Worm (Caenorhabditis elegans) whole organism, L2 larva: Measurements from ENCODE around the gene R04B5.5.

ENCODE experiments used
- R02D3.7 ChIP-seq: fragments of 150-350 bp; optimal IDR thresholded peaks from 2 replicates; lab custom pipeline; 2014; ENCODE audit warnings: missing biosample characterization, missing genetic modification characterization
- crh-2 ChIP-seq: sonication (generic microtip); optimal IDR thresholded peaks from 2 replicates; lab custom pipeline; 2017; ENCODE audit warnings: missing biosample characterization, missing genetic modification characterization
- elt-3 ChIP-seq: sonication (generic microtip); optimal IDR thresholded peaks from 2 replicates; lab custom pipeline; 2017; ENCODE audit warnings: missing biosample characterization, missing genetic modification characterization
- fos-1 ChIP-seq: fragments of 150-350 bp; optimal IDR thresholded peaks from 2 replicates; lab custom pipeline; 2014; ENCODE audit warnings: missing biosample characterization, missing genetic modification characterization
- nhr-11 ChIP-seq: fragments of 150-350 bp; optimal IDR thresholded peaks from 2 replicates; lab custom pipeline; 2014; ENCODE audit warnings: missing biosample characterization, missing genetic modification characterization
- nhr-129 ChIP-seq: fragments of 150-350 bp; optimal IDR thresholded peaks from 2 replicates; lab custom pipeline; 2014; ENCODE audit warnings: missing biosample characterization, missing genetic modification characterization
- nhr-237 ChIP-seq: fragments of 150-350 bp; optimal IDR thresholded peaks from 2 replicates; lab custom pipeline; 2014; ENCODE audit warnings: missing biosample characterization, missing genetic modification characterization
- unc-62 ChIP-seq: fragments of 150-350 bp; optimal IDR thresholded peaks from 2 replicates; lab custom pipeline; 2014; ENCODE audit warnings: missing biosample characterization, missing genetic modification reagents, missing genetic modification characterization
- zag-1 ChIP-seq: fragments of 150-350 bp; optimal IDR thresholded peaks from 2 replicates; lab custom pipeline; 2014; ENCODE audit warnings: missing biosample characterization, missing genetic modification characterization

- TF ChIP-seq unc-62 (GFP tag; lab: Kevin White, UChicago) (no peak), zag-1 (tag; lab: Kevin White, UChicago) (no peak), elt-3 (tag; lab: Kevin White, UChicago) (no peak), nhr-237 (tag; lab: Kevin White, UChicago) (no peak), crh-2 (tag; lab: Kevin White, UChicago) (no peak), nhr-11 (tag; lab: Kevin White, UChicago) (no peak), nhr-129 (tag; lab: Kevin White, UChicago) (no peak), R02D3.7 (tag; lab: Kevin White, UChicago) (no peak), fos-1 (tag; lab: Kevin White, UChicago) (no peak)
Observed at ce11 chrV:10120898-10121297, 33.6 kb downstream of the R04B5.5 start, which contains the start of gene srxa-18.
